Worm (Caenorhabditis elegans) whole organism, mixed stage, embryonic: ENCODE measurements around the gene C49C3.4.

Experiments used
- M03D4.4 ChIP-seq: sonication (generic microtip); optimal IDR thresholded peaks from 2 replicates; lab custom pipeline; 2017; ENCODE audit warnings: mild to moderate bottlenecking, missing genetic modification characterization, missing compliant biosample characterization
- blmp-1 ChIP-seq: fragments of 150-350 bp; optimal IDR thresholded peaks from 2 replicates; lab custom pipeline; 2014; ENCODE audit warnings: missing biosample characterization, missing genetic modification characterization
- ceh-43 ChIP-seq: fragments of 200-800 bp; sonication (Bioruptor generic); optimal IDR thresholded peaks from 2 replicates; lab custom pipeline; 2018; ENCODE audit warnings: mild to moderate bottlenecking, missing genetic modification characterization, moderate library complexity, missing compliant biosample characterization
- ceh-83 ChIP-seq: fragments of 200-800 bp; sonication (Bioruptor generic); optimal IDR thresholded peaks from 2 replicates; lab custom pipeline; 2018; ENCODE audit warnings: mild to moderate bottlenecking, missing genetic modification characterization, missing compliant biosample characterization
- ces-1 ChIP-seq: fragments of 150-350 bp; optimal IDR thresholded peaks from 2 replicates; lab custom pipeline; 2014; ENCODE audit warnings: missing biosample characterization, missing genetic modification reagents, missing genetic modification characterization
- cnd-1 ChIP-seq: fragments of 200-800 bp; sonication (Bioruptor generic); optimal IDR thresholded peaks from 2 replicates; lab custom pipeline; 2018; ENCODE audit warnings: mild to moderate bottlenecking, missing genetic modification characterization, missing compliant biosample characterization
- drap-1 ChIP-seq: fragments of 200-800 bp; sonication (Bioruptor generic); optimal IDR thresholded peaks from 3 replicates; lab custom pipeline; 2018; ENCODE audit warnings: mild to moderate bottlenecking, missing genetic modification characterization, missing compliant biosample characterization
- elt-1 ChIP-seq: sonication (generic microtip); optimal IDR thresholded peaks from 2 replicates; lab custom pipeline; 2017; ENCODE audit warnings: missing genetic modification characterization, mild to moderate bottlenecking, missing compliant biosample characterization, antibody characterized with exemption, moderate library complexity, borderline replicate concordance; ENCODE audit not compliant: insufficient read depth
- elt-3 ChIP-seq: fragments of 150-350 bp; optimal IDR thresholded peaks from 2 replicates; lab custom pipeline; 2014; ENCODE audit warnings: missing biosample characterization, missing genetic modification characterization
- ham-2 ChIP-seq: fragments of 200-800 bp; sonication (Bioruptor generic); optimal IDR thresholded peaks from 2 replicates; lab custom pipeline; 2018; ENCODE audit warnings: mild to moderate bottlenecking, missing genetic modification characterization, missing compliant biosample characterization
- hlh-1 ChIP-seq: fragments of 150-350 bp; optimal IDR thresholded peaks from 2 replicates; lab custom pipeline; 2014; ENCODE audit warnings: missing biosample characterization, missing genetic modification reagents, missing genetic modification characterization
- lin-13 ChIP-seq: fragments of 150-350 bp; optimal IDR thresholded peaks from 2 replicates; lab custom pipeline; 2014; ENCODE audit warnings: missing biosample characterization, missing genetic modification characterization
- mab-5 ChIP-seq: fragments of 150-350 bp; optimal IDR thresholded peaks from 2 replicates; lab custom pipeline; 2014; ENCODE audit warnings: missing biosample characterization, missing genetic modification characterization
- mls-2 ChIP-seq: sonication (generic microtip); optimal IDR thresholded peaks from 2 replicates; lab custom pipeline; 2016; ENCODE audit warnings: mild to moderate bottlenecking, missing genetic modification characterization, moderate library complexity, missing compliant biosample characterization
- nhr-12 ChIP-seq: fragments of 150-350 bp; optimal IDR thresholded peaks from 2 replicates; lab custom pipeline; 2014; ENCODE audit warnings: missing biosample characterization, missing genetic modification characterization
- nhr-2 ChIP-seq: fragments of 150-350 bp; optimal IDR thresholded peaks from 2 replicates; lab custom pipeline; 2014; ENCODE audit warnings: missing biosample characterization, missing genetic modification characterization
- nhr-237 ChIP-seq: fragments of 150-350 bp; optimal IDR thresholded peaks from 2 replicates; lab custom pipeline; 2014; ENCODE audit warnings: missing biosample characterization, missing genetic modification characterization
- nhr-28 ChIP-seq: fragments of 150-350 bp; optimal IDR thresholded peaks from 2 replicates; lab custom pipeline; 2014; ENCODE audit warnings: missing biosample characterization, missing genetic modification characterization
- nhr-76 ChIP-seq: sonication (generic microtip); optimal IDR thresholded peaks from 2 replicates; lab custom pipeline; 2017; ENCODE audit warnings: missing biosample characterization, missing genetic modification characterization
- pha-4 ChIP-seq: fragments of 150-350 bp; optimal IDR thresholded peaks from 2 replicates; lab custom pipeline; 2018; ENCODE audit warnings: missing biosample characterization, missing genetic modification reagents, missing genetic modification characterization
- sem-2 ChIP-seq: fragments of 200-800 bp; sonication (Bioruptor generic); optimal IDR thresholded peaks from 2 replicates; lab custom pipeline; 2018; ENCODE audit warnings: mild to moderate bottlenecking, missing genetic modification characterization, missing compliant biosample characterization
- snpc-4 ChIP-seq: fragments of 150-350 bp; optimal IDR thresholded peaks from 2 replicates; lab custom pipeline; 2014; ENCODE audit warnings: missing biosample characterization, missing genetic modification characterization
- sptf-1 ChIP-seq: sonication (generic microtip); optimal IDR thresholded peaks from 2 replicates; lab custom pipeline; 2017; ENCODE audit warnings: mild to moderate bottlenecking, missing genetic modification characterization, moderate library complexity, missing compliant biosample characterization
- tbx-8 ChIP-seq: fragments of 200-800 bp; sonication (Bioruptor generic); optimal IDR thresholded peaks from 2 replicates; lab custom pipeline; 2018; ENCODE audit warnings: mild to moderate bottlenecking, missing genetic modification characterization, moderate library complexity, missing compliant biosample characterization
- unc-120 ChIP-seq: sonication (generic microtip); optimal IDR thresholded peaks from 2 replicates; lab custom pipeline; 2017; ENCODE audit warnings: missing genetic modification characterization, missing compliant biosample characterization; ENCODE audit not compliant: poor library complexity, severe bottlenecking
- unc-62 ChIP-seq: fragments of 150-350 bp; optimal IDR thresholded peaks from 2 replicates; lab custom pipeline; 2014; ENCODE audit warnings: missing biosample characterization, missing genetic modification reagents, missing genetic modification characterization
- zip-8 ChIP-seq: fragments of 150-350 bp; optimal IDR thresholded peaks from 2 replicates; lab custom pipeline; 2014; ENCODE audit warnings: missing biosample characterization, missing genetic modification characterization
- ztf-11 ChIP-seq: fragments of 150-350 bp; optimal IDR thresholded peaks from 2 replicates; lab custom pipeline; 2014; ENCODE audit warnings: missing biosample characterization, missing genetic modification characterization

The C49C3.4 gene

DNA sequence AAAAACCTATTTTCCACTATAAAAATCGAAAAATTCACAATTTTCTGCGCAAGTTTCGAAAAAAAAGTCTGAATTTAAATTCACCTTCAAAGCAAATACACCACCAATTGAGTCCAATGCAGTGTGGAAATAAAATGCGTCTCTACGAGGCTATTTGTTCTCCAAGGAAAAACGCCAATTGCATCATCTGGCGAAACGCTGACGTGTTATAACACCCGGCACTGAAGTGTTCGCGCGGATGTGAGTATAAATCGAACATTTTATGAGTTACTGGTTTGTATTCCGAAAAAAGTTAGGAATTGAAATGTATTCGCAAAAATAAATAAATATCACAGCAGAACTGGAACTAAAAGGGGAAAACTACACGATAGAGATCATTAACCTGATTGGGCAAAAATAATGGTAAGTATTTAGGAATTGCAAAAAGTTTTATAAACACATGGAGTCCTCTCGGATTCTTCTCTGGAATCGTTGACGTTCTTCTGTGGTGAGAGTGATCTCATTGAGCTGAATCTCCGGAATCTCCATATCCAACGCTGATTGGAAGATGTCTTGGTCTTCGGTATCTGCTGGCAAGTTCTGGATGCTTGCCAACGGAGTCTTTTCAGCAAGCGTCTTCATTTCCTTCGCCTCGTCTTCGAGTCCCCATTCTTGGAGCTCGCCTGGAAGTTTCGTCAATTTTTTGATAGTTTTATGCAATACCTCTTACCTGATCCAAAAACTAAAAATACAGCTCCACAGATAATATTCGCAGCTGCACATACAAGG, 32.5 kb upstream of the C49C3.4 start, which contains the start of gene zipt-7.1:
Gene zipt-7.1, minus strand, starts transcription at position 232 of the 768 bp plus-strand sequence.
- no peak for TF ChIP-seq tbx-8 (GFP tag; lab: Kevin White, UChicago)
- no peak for TF ChIP-seq nhr-12 (tag; lab: Kevin White, UChicago)
- TF ChIP-seq, all 35 proteins: peak for 0

DNA sequence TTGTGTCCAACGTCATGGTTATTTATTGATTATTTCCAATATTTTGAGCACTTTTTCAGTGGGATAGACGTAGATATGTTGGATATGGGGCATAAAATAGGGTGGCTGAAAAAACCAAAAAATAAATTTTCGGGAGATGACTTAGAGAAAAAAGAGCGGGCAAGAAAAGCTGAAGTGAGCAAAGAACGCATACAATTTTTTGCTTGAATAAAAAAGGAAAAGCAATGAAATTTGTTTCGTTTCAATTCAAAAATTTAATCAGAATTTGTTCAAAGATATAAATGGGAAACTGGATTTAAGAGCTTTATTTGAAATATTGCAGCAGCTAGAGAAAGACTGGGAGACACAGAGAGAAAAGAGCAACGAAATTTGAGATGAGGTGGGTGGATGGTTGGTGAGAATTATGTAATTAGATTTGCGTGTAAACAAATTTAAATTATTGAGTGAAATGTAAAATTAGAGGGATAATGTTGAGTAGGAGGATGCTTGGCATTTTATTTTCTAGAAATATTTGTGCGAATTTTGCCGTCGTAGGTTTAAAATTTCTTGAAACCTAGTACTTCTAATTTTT, 28.9 kb upstream of the C49C3.4 start, which contains the start of the genes T28F3.11 and slc-17.4:
Gene T28F3.11, minus strand, starts transcription at position 51 of the 571 bp plus-strand sequence.
Gene slc-17.4, minus strand, starts transcription at position 105 of the 571 bp plus-strand sequence.
- TF ChIP-seq nhr-76 (tag; lab: Kevin White, UChicago) (no peak), elt-1 (tag; lab: Kevin White, UChicago) (no peak), hlh-1 (no peak), drap-1 (GFP tag; lab: Kevin White, UChicago) (no peak), ces-1 (GFP tag; lab: Kevin White, UChicago) (peak; percentile 64), unc-120 (tag; lab: Kevin White, UChicago) (no peak), mls-2 (tag; lab: Kevin White, UChicago) (no peak), lin-13 (tag; lab: Kevin White, UChicago) (no peak)

- no peak for TF ChIP-seq ceh-83 (GFP tag; lab: Kevin White, UChicago)
- no peak for TF ChIP-seq sptf-1 (tag; lab: Kevin White, UChicago)
- no peak for TF ChIP-seq M03D4.4 (tag; lab: Kevin White, UChicago)
- TF ChIP-seq mls-2 (tag; lab: Kevin White, UChicago): no peak
- TF ChIP-seq hlh-1: no peak
- TF ChIP-seq nhr-76 (tag; lab: Kevin White, UChicago): no peak
- TF ChIP-seq sem-2 (GFP tag; lab: Kevin White, UChicago): no peak
- TF ChIP-seq ceh-43 (GFP tag; lab: Kevin White, UChicago): no peak
- no peak for TF ChIP-seq unc-62 (GFP tag; lab: Kevin White, UChicago)
These were observed 28.2 kb upstream of the C49C3.4 start for ce11 chrIV:17292350-17292749.

ce11 chrIV:17293068-17293467, 27.5 kb upstream of the C49C3.4 start:
- no peak for TF ChIP-seq sem-2 (GFP tag; lab: Kevin White, UChicago)
- TF ChIP-seq lin-13 (tag; lab: Kevin White, UChicago): no peak
- no peak for TF ChIP-seq nhr-237 (tag; lab: Kevin White, UChicago)
- TF ChIP-seq mab-5 (tag; lab: Kevin White, UChicago): no peak
- TF ChIP-seq hlh-1: no peak
- TF ChIP-seq elt-3 (tag; lab: Kevin White, UChicago): no peak
- TF ChIP-seq zip-8: no peak
- TF ChIP-seq blmp-1 (tag; lab: Kevin White, UChicago): no peak
- TF ChIP-seq ces-1 (GFP tag; lab: Kevin White, UChicago): no peak
- no peak for TF ChIP-seq elt-1 (tag; lab: Kevin White, UChicago)
- TF ChIP-seq nhr-28 (tag; lab: Kevin White, UChicago): no peak
- TF ChIP-seq nhr-2: no peak
- no peak for TF ChIP-seq tbx-8 (GFP tag; lab: Kevin White, UChicago)
- TF ChIP-seq ham-2: no peak
- TF ChIP-seq ztf-11: no peak
- TF ChIP-seq sptf-1 (tag; lab: Kevin White, UChicago): no peak
- no peak for TF ChIP-seq cnd-1 (tag; lab: Kevin White, UChicago)
- no peak for TF ChIP-seq pha-4 (tag; lab: Kevin White, UChicago)

- TF ChIP-seq snpc-4 (tag; lab: Kevin White, UChicago) (no peak), unc-120 (tag; lab: Kevin White, UChicago) (peak; percentile 19), pha-4 (tag; lab: Kevin White, UChicago) (peak; percentile 14), hlh-1 (peak; percentile 20)
- TF ChIP-seq, all 35 proteins: peak for 3
These were observed 26.9 kb upstream of the C49C3.4 start for ce11 chrIV:17293679-17294078.
